Fruit fly (Drosophila melanogaster) whole organism, prepupa: ENCODE measurements around the gene CG32806.
A peak's percentile ranks its signal among the peaks of the same experiment; 100 is the strongest.

Source experiments
- Blimp-1 ChIP-seq: fragments of 200-800 bp; sonication (Bioruptor generic); optimal IDR thresholded peaks from 3 replicates; lab custom pipeline; 2017; ENCODE audit warnings: missing biosample characterization, missing genetic modification characterization, mild to moderate bottlenecking, moderate library complexity, missing genetic modification reagents
- CG10669 ChIP-seq: fragments of 200-800 bp; sonication (Bioruptor generic); optimal IDR thresholded peaks from 3 replicates; lab custom pipeline; 2018; ENCODE audit warnings: missing biosample characterization, mild to moderate bottlenecking, missing genetic modification characterization, moderate library complexity
- CG11294 ChIP-seq: fragments of 200-800 bp; sonication (Bioruptor generic); IDR thresholded peaks from 2 replicates; pipeline ENCODE4 v1.3.6; 2022; ENCODE audit warnings: missing biosample characterization, missing genetic modification characterization
- CG11902 ChIP-seq: fragments of 200-800 bp; sonication (Bioruptor generic); optimal IDR thresholded peaks from 3 replicates; lab custom pipeline; 2016; ENCODE audit warnings: missing biosample characterization, missing genetic modification characterization
- CG15336 ChIP-seq: fragments of 200-800 bp; sonication (Bioruptor generic); IDR thresholded peaks from 2 replicates; pipeline ENCODE4 v1.3.6; 2022; ENCODE audit warnings: missing biosample characterization, missing genetic modification characterization
- CG1621 ChIP-seq: fragments of 200-800 bp; sonication (Bioruptor generic); optimal IDR thresholded peaks from 3 replicates; lab custom pipeline; 2018; ENCODE audit warnings: missing biosample characterization, mild to moderate bottlenecking, missing genetic modification characterization
- CG16779 ChIP-seq: fragments of 200-800 bp; sonication (Bioruptor generic); optimal IDR thresholded peaks from 3 replicates; lab custom pipeline; 2017; ENCODE audit warnings: missing biosample characterization, mild to moderate bottlenecking, missing genetic modification characterization
- CG31627 ChIP-seq: fragments of 200-800 bp; sonication (Bioruptor generic); optimal IDR thresholded peaks from 3 replicates; lab custom pipeline; 2016; ENCODE audit warnings: missing biosample characterization, missing genetic modification characterization
- CG34406 ChIP-seq: fragments of 200-800 bp; sonication (Bioruptor generic); optimal IDR thresholded peaks from 3 replicates; lab custom pipeline; 2016; ENCODE audit warnings: missing biosample characterization, missing genetic modification characterization
- CG3919 ChIP-seq: fragments of 200-800 bp; sonication (Bioruptor generic); optimal IDR thresholded peaks from 3 replicates; lab custom pipeline; 2016; ENCODE audit warnings: missing biosample characterization, missing genetic modification characterization
- CG6163 ChIP-seq: fragments of 200-800 bp; sonication (Bioruptor generic); IDR thresholded peaks from 3 replicates; pipeline ENCODE4 v1.3.6; 2022; ENCODE audit warnings: missing biosample characterization, missing genetic modification characterization
- CG6276 ChIP-seq: fragments of 200-800 bp; sonication (Bioruptor generic); optimal IDR thresholded peaks from 2 replicates; lab custom pipeline; 2017; ENCODE audit warnings: missing biosample characterization, mild to moderate bottlenecking, missing genetic modification characterization
- CG6792 ChIP-seq: fragments of 200-800 bp; sonication (Bioruptor generic); optimal IDR thresholded peaks from 3 replicates; lab custom pipeline; 2016; ENCODE audit warnings: missing biosample characterization, missing genetic modification characterization
- CG6808 ChIP-seq: fragments of 200-800 bp; sonication (Bioruptor generic); optimal IDR thresholded peaks from 3 replicates; lab custom pipeline; 2017; ENCODE audit warnings: missing biosample characterization, missing genetic modification characterization, mild to moderate bottlenecking, moderate library complexity, missing genetic modification reagents
- CG7368 ChIP-seq: fragments of 200-800 bp; sonication (Bioruptor generic); optimal IDR thresholded peaks from 3 replicates; lab custom pipeline; 2016; ENCODE audit warnings: missing biosample characterization, missing genetic modification characterization
- CG8119 ChIP-seq: fragments of 200-800 bp; sonication (Bioruptor generic); IDR thresholded peaks from 3 replicates; pipeline ENCODE4 v1.3.6; 2022; ENCODE audit warnings: missing biosample characterization, missing genetic modification characterization
- CG8319 ChIP-seq: fragments of 200-800 bp; sonication (Bioruptor generic); optimal IDR thresholded peaks from 3 replicates; lab custom pipeline; 2016; ENCODE audit warnings: missing biosample characterization, missing genetic modification characterization
- CG8632 ChIP-seq: fragments of 200-800 bp; sonication (Bioruptor generic); optimal IDR thresholded peaks from 3 replicates; lab custom pipeline; 2016; ENCODE audit warnings: missing biosample characterization, missing genetic modification characterization
- CG9139 ChIP-seq: fragments of 200-800 bp; sonication (Bioruptor generic); optimal IDR thresholded peaks from 3 replicates; lab custom pipeline; 2017; ENCODE audit warnings: missing biosample characterization, mild to moderate bottlenecking, missing genetic modification characterization
- Eip75B ChIP-seq: fragments of 200-800 bp; sonication (Bioruptor generic); optimal IDR thresholded peaks from 3 replicates; lab custom pipeline; 2016; ENCODE audit warnings: missing biosample characterization, missing genetic modification characterization
- Eip78C ChIP-seq: fragments of 200-800 bp; sonication (Bioruptor generic); peaks from one replicate; lab custom pipeline; 2016; ENCODE audit warnings: missing biosample characterization, missing genetic modification characterization
- Eip93F ChIP-seq: fragments of 200-800 bp; sonication (Bioruptor generic); optimal IDR thresholded peaks from 2 replicates; lab custom pipeline; 2016; ENCODE audit warnings: missing biosample characterization, mild to moderate bottlenecking, missing genetic modification characterization
- Ets21C ChIP-seq: fragments of 200-800 bp; sonication (Bioruptor generic); optimal IDR thresholded peaks from 3 replicates; lab custom pipeline; 2016; ENCODE audit warnings: missing biosample characterization, missing genetic modification characterization
- Ets96B ChIP-seq: fragments of 200-800 bp; optimal IDR thresholded peaks from 2 replicates; lab custom pipeline; 2019; ENCODE audit warnings: missing biosample characterization, mild to moderate bottlenecking, missing genetic modification characterization, moderate library complexity
- Gug ChIP-seq: fragments of 200-800 bp; sonication (Bioruptor generic); IDR thresholded peaks from 2 replicates; pipeline ENCODE4 v1.3.6; 2022; ENCODE audit warnings: missing biosample characterization, missing genetic modification characterization
- Hr38 ChIP-seq: sonication (Bioruptor generic); optimal IDR thresholded peaks from 2 replicates; lab custom pipeline; 2016; ENCODE audit warnings: missing biosample characterization, missing genetic modification characterization
- Hr39 ChIP-seq: fragments of 200-800 bp; sonication (Bioruptor generic); optimal IDR thresholded peaks from 2 replicates; lab custom pipeline; 2016; ENCODE audit warnings: missing biosample characterization, missing genetic modification characterization
- Hr4 ChIP-seq: fragments of 200-800 bp; sonication (Bioruptor generic); optimal IDR thresholded peaks from 3 replicates; lab custom pipeline; 2016; ENCODE audit warnings: missing biosample characterization, missing genetic modification characterization
- Lpt ChIP-seq: fragments of 200-800 bp; sonication (Bioruptor generic); optimal IDR thresholded peaks from 3 replicates; lab custom pipeline; 2016; ENCODE audit warnings: missing biosample characterization, missing genetic modification characterization
- Smox ChIP-seq: fragments of 200-800 bp; sonication (Bioruptor generic); optimal IDR thresholded peaks from 3 replicates; lab custom pipeline; 2016; ENCODE audit warnings: missing biosample characterization, missing genetic modification characterization
- Sox102F ChIP-seq: fragments of 200-800 bp; sonication (Bioruptor generic); optimal IDR thresholded peaks from 2 replicates; lab custom pipeline; 2016; ENCODE audit warnings: missing biosample characterization, mild to moderate bottlenecking, missing genetic modification characterization
- achi ChIP-seq: fragments of 200-800 bp; sonication (Bioruptor generic); optimal IDR thresholded peaks from 3 replicates; lab custom pipeline; 2016; ENCODE audit warnings: missing biosample characterization, missing genetic modification characterization
- dac ChIP-seq: fragments of 200-800 bp; sonication (Bioruptor generic); optimal IDR thresholded peaks from 2 replicates; lab custom pipeline; 2017; ENCODE audit warnings: missing biosample characterization, mild to moderate bottlenecking, missing genetic modification characterization
- dsx ChIP-seq: fragments of 200-800 bp; optimal IDR thresholded peaks from 3 replicates; lab custom pipeline; 2019; ENCODE audit warnings: missing biosample characterization, mild to moderate bottlenecking, missing genetic modification characterization, moderate library complexity; ENCODE audit not compliant: poor library complexity, severe bottlenecking
- fd85E ChIP-seq: fragments of 200-800 bp; sonication (Bioruptor generic); optimal IDR thresholded peaks from 3 replicates; lab custom pipeline; 2016; ENCODE audit warnings: missing biosample characterization, missing genetic modification characterization
- fkh ChIP-seq: fragments of 200-800 bp; sonication (Bioruptor generic); optimal IDR thresholded peaks from 3 replicates; lab custom pipeline; 2017; ENCODE audit warnings: missing biosample characterization, mild to moderate bottlenecking, missing genetic modification characterization, moderate library complexity
- net ChIP-seq: fragments of 200-800 bp; sonication (Bioruptor generic); optimal IDR thresholded peaks from 3 replicates; lab custom pipeline; 2016; ENCODE audit warnings: missing biosample characterization, missing genetic modification characterization
- pdm3 ChIP-seq: fragments of 200-800 bp; sonication (Bioruptor generic); optimal IDR thresholded peaks from 3 replicates; lab custom pipeline; 2016; ENCODE audit warnings: missing biosample characterization, missing genetic modification characterization
- spab ChIP-seq: fragments of 200-800 bp; sonication (Bioruptor generic); optimal IDR thresholded peaks from 2 replicates; lab custom pipeline; 2017; ENCODE audit warnings: missing biosample characterization, mild to moderate bottlenecking, missing genetic modification characterization, missing genetic modification reagents
- ss ChIP-seq, 2 experiments: fragments of 200-800 bp; sonication (Bioruptor generic); optimal IDR thresholded peaks; 2 replicates in 1 of 2; 3 replicates in 1 of 2; lab custom pipeline; 2017 to 2018; ENCODE audit warnings: mild to moderate bottlenecking in 2 of 2, missing biosample characterization in 2 of 2, missing genetic modification characterization in 2 of 2, moderate library complexity in 1 of 2
- svp ChIP-seq: fragments of 200-800 bp; sonication (Bioruptor generic); peaks from one replicate; lab custom pipeline; 2016; ENCODE audit warnings: missing biosample characterization, missing genetic modification characterization
- topi ChIP-seq: fragments of 200-800 bp; sonication (Bioruptor generic); optimal IDR thresholded peaks from 3 replicates; lab custom pipeline; 2016; ENCODE audit warnings: missing biosample characterization, missing genetic modification characterization

Gene CG32806

dm6 chrX:1830396-1831218 is 41.2 kb downstream of the CG32806 start (continued):
- TF ChIP-seq Ets96B (tag; lab: Kevin White, UChicago) = peak; percentile 98
- TF ChIP-seq Blimp-1 (GFP tag; lab: Kevin White, UChicago) = peak; percentile 90
- peak; percentile 99 for TF ChIP-seq net (GFP tag; lab: Kevin White, UChicago)
- peak; percentile 98 for TF ChIP-seq CG7368
- TF ChIP-seq pdm3 (GFP tag; lab: Kevin White, UChicago) = peak; percentile 99
- peak; percentile 98 for TF ChIP-seq achi (GFP tag; lab: Kevin White, UChicago)
- TF ChIP-seq CG1621 (tag; lab: Kevin White, UChicago) = peak; percentile 98
- peak; percentile 93 to 97 for TF ChIP-seq ss (GFP tag; optimal IDR thresholded peaks at IDR 0.05; lab: Kevin White, UChicago)
- peak; percentile 97 for TF ChIP-seq CG8319 (GFP tag; lab: Kevin White, UChicago)
- peak; percentile 99 for TF ChIP-seq CG15336
- peak; percentile 97 for TF ChIP-seq CG34406
- TF ChIP-seq dsx (GFP tag; lab: Kevin White, UChicago) = peak; percentile 96
- peak; percentile 94 for TF ChIP-seq CG6808
- peak; percentile 99 for TF ChIP-seq CG3919 (GFP tag; lab: Kevin White, UChicago)
- TF ChIP-seq svp (GFP tag; lab: Kevin White, UChicago) = peak; percentile 99
- peak; percentile 93 for TF ChIP-seq fd85E (GFP tag; lab: Kevin White, UChicago)
- TF ChIP-seq CG6276 = peak; percentile 98
- peak; percentile 99 for TF ChIP-seq Hr4 (GFP tag; lab: Kevin White, UChicago)
- TF ChIP-seq Sox102F (GFP tag; lab: Kevin White, UChicago) = peak; percentile 98
- TF ChIP-seq CG8119 (GFP tag; lab: Robert Waterston, UW) = peak; percentile 98
- peak; percentile 94 for TF ChIP-seq CG11902
- TF ChIP-seq Ets21C (GFP tag; lab: Kevin White, UChicago) = peak; percentile 97
- peak; percentile 96 for TF ChIP-seq Eip93F (GFP tag; lab: Kevin White, UChicago)
- peak; percentile 95 for TF ChIP-seq CG9139 (GFP tag; lab: Kevin White, UChicago)
- peak; percentile 99 for TF ChIP-seq Eip75B (GFP tag; lab: Kevin White, UChicago)
- peak; percentile 94 for TF ChIP-seq spab
- TF ChIP-seq Hr38 (GFP tag; lab: Kevin White, UChicago) = peak; percentile 76
- peak; percentile 98 for TF ChIP-seq CG11294 (GFP tag; lab: Robert Waterston, UW)
- TF ChIP-seq CG6792 (GFP tag; lab: Kevin White, UChicago) = peak; percentile 97
- TF ChIP-seq fkh = peak; percentile 88
- peak; percentile 97 for TF ChIP-seq Gug
- peak; percentile 96 for TF ChIP-seq CG16779
- peak; percentile 98 for TF ChIP-seq Hr39 (GFP tag; lab: Kevin White, UChicago)
- peak; percentile 98 for TF ChIP-seq Smox (GFP tag; lab: Kevin White, UChicago)
- TF ChIP-seq topi (GFP tag; lab: Kevin White, UChicago) = peak; percentile 99
- peak; percentile 99 for TF ChIP-seq CG6163 (GFP tag; lab: Robert Waterston, UW)
- peak; percentile 98 for TF ChIP-seq CG31627 (GFP tag; lab: Kevin White, UChicago)
- peak; percentile 95 for TF ChIP-seq dac (GFP tag; lab: Kevin White, UChicago)
- peak; percentile 98 for TF ChIP-seq Lpt (GFP tag; lab: Kevin White, UChicago)
- TF ChIP-seq CG10669 (GFP tag; lab: Kevin White, UChicago) = peak; percentile 98
- TF ChIP-seq Eip78C (GFP tag; lab: Kevin White, UChicago) = peak; percentile 99
- peak; percentile 98 for TF ChIP-seq CG8632
- TF ChIP-seq, all 60 proteins: peak for 60
